Worm (Caenorhabditis elegans) whole organism, young adult: ENCODE data around the gene dnpp-1.

ENCODE experiments used
- B0035.1 ChIP-seq: sonication (generic microtip); optimal IDR thresholded peaks from 2 replicates; lab custom pipeline; 2016; ENCODE audit warnings: missing genetic modification characterization, mild to moderate bottlenecking, missing compliant biosample characterization, missing genotype, missing genetic modification reagents
- F33H1.4 ChIP-seq: fragments of 200-800 bp; sonication (Bioruptor generic); IDR thresholded peaks from 2 replicates; pipeline ENCODE4 v1.3.6; 2022; ENCODE audit warnings: missing genetic modification reagents, missing genetic modification characterization, missing compliant biosample characterization
- F55B11.4 ChIP-seq: sonication (generic microtip); optimal IDR thresholded peaks from 2 replicates; lab custom pipeline; 2016; ENCODE audit warnings: missing compliant biosample characterization, missing genetic modification characterization, borderline replicate concordance; ENCODE audit not compliant: insufficient read depth
- F57A8.1 ChIP-seq: fragments of 200-800 bp; sonication (Bioruptor generic); optimal IDR thresholded peaks from 2 replicates; lab custom pipeline; 2018; ENCODE audit warnings: mild to moderate bottlenecking, missing genetic modification characterization, moderate library complexity, missing compliant biosample characterization
- F57C9.4 ChIP-seq: sonication (generic microtip); optimal IDR thresholded peaks from 2 replicates; lab custom pipeline; 2017; ENCODE audit warnings: mild to moderate bottlenecking, missing genetic modification characterization, missing compliant biosample characterization
- Y79H2A.3 ChIP-seq: fragments of 200-800 bp; sonication (Bioruptor generic); conservative IDR thresholded peaks from 2 replicates; pipeline ENCODE4 v1.3.6; 2022; ENCODE audit warnings: missing genetic modification reagents, missing genetic modification characterization, missing compliant biosample characterization
- ZK185.1 ChIP-seq: sonication (generic microtip); optimal IDR thresholded peaks from 2 replicates; lab custom pipeline; 2016; ENCODE audit warnings: mild to moderate bottlenecking, missing genetic modification characterization, missing compliant biosample characterization; ENCODE audit not compliant: poor library complexity, severe bottlenecking
- atf-7 ChIP-seq: sonication (generic microtip); optimal IDR thresholded peaks from 2 replicates; lab custom pipeline; 2017; ENCODE audit warnings: mild to moderate bottlenecking, missing genetic modification characterization, missing compliant biosample characterization
- athp-1 ChIP-seq: sonication (generic microtip); optimal IDR thresholded peaks from 2 replicates; lab custom pipeline; 2017; ENCODE audit warnings: mild to moderate bottlenecking, missing genetic modification characterization, missing compliant biosample characterization
- attf-3 ChIP-seq: fragments of 200-800 bp; sonication (Bioruptor generic); conservative IDR thresholded peaks from 2 replicates; pipeline ENCODE4 v1.3.6; 2022; ENCODE audit warnings: missing genetic modification reagents, missing genetic modification characterization, missing compliant biosample characterization
- bed-1 ChIP-seq: fragments of 200-800 bp; sonication (Bioruptor generic); IDR thresholded peaks from 2 replicates; pipeline ENCODE4 v1.3.6; 2022; ENCODE audit warnings: missing genetic modification reagents, missing genetic modification characterization, missing compliant biosample characterization
- cebp-1 ChIP-seq, 2 experiments: fragments of 200-800 bp in 1 of 2; sonication (Bioruptor generic) in 1 of 2; sonication (generic microtip) in 1 of 2; IDR thresholded peaks in 1 of 2; optimal IDR thresholded peaks in 1 of 2; 2 replicates each; pipeline versions ENCODE4 v1.3.6 to Lab custom; 2017 to 2022; ENCODE audit warnings: missing compliant biosample characterization in 2 of 2, missing genetic modification characterization in 2 of 2, mild to moderate bottlenecking in 1 of 2, missing genetic modification reagents in 1 of 2, moderate library complexity in 1 of 2
- die-1 ChIP-seq: sonication (generic microtip); optimal IDR thresholded peaks from 2 replicates; lab custom pipeline; 2016; ENCODE audit warnings: missing genotype, mild to moderate bottlenecking, missing genetic modification characterization, missing compliant biosample characterization
- efl-1 ChIP-seq: fragments of 150-350 bp; optimal IDR thresholded peaks from 2 replicates; lab custom pipeline; 2014; ENCODE audit warnings: missing biosample characterization, missing genetic modification reagents, missing genetic modification characterization
- egl-44 ChIP-seq: fragments of 200-800 bp; sonication (Bioruptor generic); IDR thresholded peaks from 2 replicates; pipeline ENCODE4 v1.3.6; 2022; ENCODE audit warnings: missing genetic modification reagents, missing genetic modification characterization, missing compliant biosample characterization
- gei-17 ChIP-seq: fragments of 200-800 bp; sonication (Bioruptor generic); optimal IDR thresholded peaks from 2 replicates; lab custom pipeline; 2018; ENCODE audit warnings: mild to moderate bottlenecking, missing genetic modification characterization, missing compliant biosample characterization
- hlh-26 ChIP-seq: fragments of 200-800 bp; sonication (Bioruptor generic); conservative IDR thresholded peaks from 2 replicates; pipeline ENCODE4 v1.3.6; 2022; ENCODE audit warnings: missing genetic modification reagents, missing genetic modification characterization, missing compliant biosample characterization
- hmg-1.2 ChIP-seq: fragments of 200-800 bp; sonication (Bioruptor generic); IDR thresholded peaks from 2 replicates; pipeline ENCODE4 v1.3.6; 2022; ENCODE audit warnings: missing genetic modification reagents, missing genetic modification characterization, missing compliant biosample characterization
- hsf-1 ChIP-seq: fragments of 200-800 bp; sonication (Bioruptor generic); IDR thresholded peaks from 2 replicates; pipeline ENCODE4 v1.3.6; 2022; ENCODE audit warnings: missing genetic modification reagents, missing genetic modification characterization, missing compliant biosample characterization
- let-526 ChIP-seq: fragments of 200-800 bp; sonication (Bioruptor generic); IDR thresholded peaks from 2 replicates; pipeline ENCODE4 v1.3.6; 2022; ENCODE audit warnings: missing genetic modification reagents, missing genetic modification characterization, missing compliant biosample characterization
- lin-26 ChIP-seq: fragments of 200-800 bp; sonication (Bioruptor generic); IDR thresholded peaks from 2 replicates; pipeline ENCODE4 v1.3.6; 2022; ENCODE audit warnings: missing genetic modification reagents, missing genetic modification characterization, missing compliant biosample characterization
- lir-1 ChIP-seq: fragments of 200-800 bp; sonication (Bioruptor generic); conservative IDR thresholded peaks from 2 replicates; pipeline ENCODE4 v1.3.6; 2022; ENCODE audit warnings: missing genetic modification reagents, missing genetic modification characterization, missing compliant biosample characterization
- nfya-2 ChIP-seq: fragments of 200-800 bp; sonication (Bioruptor generic); IDR thresholded peaks from 2 replicates; pipeline ENCODE4 v1.3.6; 2022; ENCODE audit warnings: missing genetic modification reagents, missing genetic modification characterization, missing compliant biosample characterization
- nhr-120 ChIP-seq: fragments of 200-800 bp; sonication (Bioruptor generic); IDR thresholded peaks from 2 replicates; pipeline ENCODE4 v1.3.6; 2022; ENCODE audit warnings: missing genetic modification characterization, missing compliant biosample characterization
- nhr-27 ChIP-seq: fragments of 200-800 bp; sonication (Bioruptor generic); optimal IDR thresholded peaks from 2 replicates; lab custom pipeline; 2018; ENCODE audit warnings: mild to moderate bottlenecking, missing genetic modification characterization, moderate library complexity, missing compliant biosample characterization
- nhr-80 ChIP-seq: sonication (generic microtip); optimal IDR thresholded peaks from 2 replicates; lab custom pipeline; 2016; ENCODE audit warnings: missing genetic modification characterization, missing compliant biosample characterization
- snpc-1.1 ChIP-seq: sonication (generic microtip); optimal IDR thresholded peaks from 2 replicates; lab custom pipeline; 2017; ENCODE audit warnings: missing genetic modification characterization, mild to moderate bottlenecking, missing compliant biosample characterization, antibody characterized with exemption, moderate library complexity, missing genotype, missing genetic modification reagents; ENCODE audit not compliant: insufficient read depth
- snpc-4 ChIP-seq, 5 experiments: fragments of 150-350 bp in 1 of 5; sonication (generic microtip) in 4 of 5; optimal IDR thresholded peaks; 2 replicates each; lab custom pipeline; 2014 to 2018; ENCODE audit warnings: missing genetic modification characterization in 5 of 5, missing biosample characterization in 3 of 5, antibody characterized with exemption in 2 of 5, mild to moderate bottlenecking in 2 of 5, missing compliant biosample characterization in 2 of 5, missing genotype in 2 of 5, moderate library complexity in 2 of 5, missing genetic modification reagents in 1 of 5
- sptf-2 ChIP-seq: fragments of 200-800 bp; sonication (Bioruptor generic); optimal IDR thresholded peaks from 2 replicates; lab custom pipeline; 2018; ENCODE audit warnings: mild to moderate bottlenecking, missing genetic modification characterization, missing compliant biosample characterization
- tbx-9 ChIP-seq: sonication (generic microtip); optimal IDR thresholded peaks from 2 replicates; lab custom pipeline; 2016; ENCODE audit warnings: borderline replicate concordance, missing genetic modification characterization, inconsistent platforms, missing compliant biosample characterization
- xnd-1 ChIP-seq: sonication (generic microtip); optimal IDR thresholded peaks from 2 replicates; lab custom pipeline; 2016; ENCODE audit warnings: missing genotype, missing genetic modification reagents, missing genetic modification characterization, missing compliant biosample characterization
- zfh-2 ChIP-seq: fragments of 200-800 bp; sonication (Bioruptor generic); conservative IDR thresholded peaks from 2 replicates; pipeline ENCODE4 v1.3.6; 2022; ENCODE audit warnings: missing genetic modification reagents, missing genetic modification characterization, missing compliant biosample characterization
- ztf-22 ChIP-seq: fragments of 200-800 bp; sonication (Bioruptor generic); optimal IDR thresholded peaks from 2 replicates; lab custom pipeline; 2018; ENCODE audit warnings: mild to moderate bottlenecking, missing genetic modification characterization, moderate library complexity, missing compliant biosample characterization
- ztf-25 ChIP-seq: fragments of 200-800 bp; sonication (Bioruptor generic); IDR thresholded peaks from 2 replicates; pipeline ENCODE4 v1.3.6; 2022; ENCODE audit warnings: missing genetic modification reagents, missing genetic modification characterization, missing compliant biosample characterization
- ztf-6 ChIP-seq: fragments of 200-800 bp; sonication (Bioruptor generic); IDR thresholded peaks from 2 replicates; pipeline ENCODE4 v1.3.6; 2022; ENCODE audit warnings: missing genetic modification reagents, missing genetic modification characterization, missing compliant biosample characterization

dnpp-1 gene

DNA sequence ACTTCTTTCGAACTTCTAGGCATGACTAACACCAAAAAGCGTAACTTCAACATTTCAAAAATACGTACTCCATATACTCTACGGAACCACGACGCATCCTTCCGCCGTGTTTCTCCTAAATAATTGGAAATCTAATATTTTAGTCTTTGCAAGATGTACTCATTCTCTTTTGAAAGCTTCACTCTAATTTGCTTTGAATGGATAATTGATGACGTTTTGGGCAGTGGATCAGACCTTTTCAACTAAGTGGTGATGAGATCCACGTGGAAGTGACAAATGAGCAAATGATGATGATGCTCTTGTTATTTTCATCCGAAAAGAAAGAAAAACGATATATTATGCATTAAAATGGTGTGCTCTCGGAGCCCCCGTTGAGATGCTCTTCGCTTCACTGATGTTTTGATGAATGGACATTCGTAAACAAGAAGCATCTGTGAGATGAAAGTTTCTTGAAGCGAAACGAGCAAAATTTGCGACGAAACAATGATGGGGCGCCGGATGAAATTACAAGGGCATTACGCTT, 39.1 kb downstream of the dnpp-1 start:
- no peak for TF ChIP-seq nhr-27 (tag; lab: Kevin White, UChicago)
- no peak for TF ChIP-seq B0035.1 (tag; lab: Kevin White, UChicago)
- TF ChIP-seq gei-17 (GFP tag; lab: Kevin White, UChicago): no peak
- TF ChIP-seq snpc-1.1: no peak
- TF ChIP-seq atf-7 (tag; lab: Kevin White, UChicago): no peak
- TF ChIP-seq sptf-2: no peak
- TF ChIP-seq F55B11.4 (tag; lab: Kevin White, UChicago): no peak

DNA sequence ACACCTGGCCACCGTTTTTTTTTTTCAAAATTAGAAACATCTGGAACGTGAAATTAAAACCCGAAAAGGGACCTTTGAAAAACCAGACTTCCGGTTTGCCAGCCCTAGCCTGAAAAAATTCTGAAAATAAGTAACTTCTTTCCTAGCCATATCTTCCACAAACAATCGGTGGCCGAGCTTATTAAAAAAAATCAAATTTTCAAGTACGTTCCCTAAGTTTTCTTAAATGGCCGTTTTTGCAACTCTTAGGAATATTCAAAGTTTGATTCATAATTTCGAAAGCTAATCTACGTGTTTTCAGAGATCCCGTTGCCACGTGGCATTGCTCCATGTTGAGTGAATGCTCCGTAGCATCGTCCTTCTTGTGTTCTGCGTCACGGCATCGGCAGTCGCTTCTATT, 40.0 kb downstream of the dnpp-1 start, which contains the start of gene R12B2.8:
Gene R12B2.8, plus strand, starts transcription at position 301 of the 400 bp plus-strand sequence.
- no peak for TF ChIP-seq ZK185.1 (tag; lab: Kevin White, UChicago)
- no peak for TF ChIP-seq efl-1 (GFP tag; lab: Kevin White, UChicago)
- TF ChIP-seq nhr-120: no peak
- TF ChIP-seq snpc-1.1: no peak
- TF ChIP-seq egl-44 (GFP tag; lab: Robert Waterston, UW): no peak
- no peak for TF ChIP-seq F57C9.4 (tag; lab: Kevin White, UChicago)
- no peak for TF ChIP-seq die-1 (tag; lab: Kevin White, UChicago)
- TF ChIP-seq sptf-2: no peak
- TF ChIP-seq Y79H2A.3 (GFP tag; lab: Robert Waterston, UW): no peak
- no peak for TF ChIP-seq hlh-26
- TF ChIP-seq hmg-1.2 (GFP tag; lab: Robert Waterston, UW): no peak

DNA sequence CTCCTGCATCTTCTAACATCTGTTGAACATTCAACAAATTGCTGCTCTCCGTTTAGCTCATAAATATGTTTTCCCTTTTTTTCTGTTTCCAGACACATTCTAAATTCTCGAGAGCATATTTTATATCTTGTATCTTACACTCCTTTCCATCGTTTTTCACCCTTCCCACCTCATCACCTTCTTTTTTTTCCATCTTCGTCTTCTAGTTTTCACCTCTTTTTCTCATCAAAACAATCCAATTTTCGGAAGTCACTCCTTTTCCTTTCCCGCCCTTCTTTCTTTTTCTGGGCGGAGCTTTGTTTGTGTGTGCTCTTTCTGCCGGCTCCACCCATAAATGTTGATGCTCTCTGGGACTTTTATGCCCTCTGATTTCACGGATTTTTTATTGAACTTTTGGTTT, 40.8 kb downstream of the dnpp-1 start:
- TF ChIP-seq xnd-1 (tag; lab: Kevin White, UChicago) (no peak), F57C9.4 (tag; lab: Kevin White, UChicago) (no peak), F57A8.1 (GFP tag; lab: Kevin White, UChicago) (no peak), snpc-4 (GFP tag; optimal IDR thresholded peaks at IDR 0.05; lab: Kevin White, UChicago) (no peak), snpc-4 (tag; optimal IDR thresholded peaks at IDR 0.05; lab: Kevin White, UChicago) (no peak), lir-1 (no peak), ztf-25 (no peak)

DNA sequence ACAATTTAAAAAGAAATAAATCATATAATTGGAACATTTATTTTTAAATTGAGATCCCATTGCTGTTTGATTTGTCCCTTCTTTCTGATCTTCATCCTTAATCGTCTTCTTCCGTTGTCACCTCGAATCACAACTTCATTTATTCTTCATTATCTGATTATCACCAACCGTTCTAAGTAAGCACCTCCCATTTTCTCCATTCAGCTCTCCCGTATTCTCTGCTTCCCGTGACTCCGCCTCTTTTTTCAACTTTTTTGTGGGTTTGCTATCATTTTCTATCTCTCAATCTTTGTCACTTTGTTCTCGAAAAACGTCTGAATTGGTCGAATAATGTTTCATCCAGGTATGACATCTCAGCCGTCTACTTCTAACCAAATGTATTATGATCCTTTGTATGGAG, 47.7 kb downstream of the dnpp-1 start, which contains the start of gene sma-4:
Gene sma-4, plus strand, starts transcription at position 301 of the 400 bp plus-strand sequence.
- TF ChIP-seq nfya-2 (GFP tag; lab: Robert Waterston, UW) (no peak), hsf-1 (no peak), ztf-6 (GFP tag; lab: Robert Waterston, UW) (no peak)

DNA sequence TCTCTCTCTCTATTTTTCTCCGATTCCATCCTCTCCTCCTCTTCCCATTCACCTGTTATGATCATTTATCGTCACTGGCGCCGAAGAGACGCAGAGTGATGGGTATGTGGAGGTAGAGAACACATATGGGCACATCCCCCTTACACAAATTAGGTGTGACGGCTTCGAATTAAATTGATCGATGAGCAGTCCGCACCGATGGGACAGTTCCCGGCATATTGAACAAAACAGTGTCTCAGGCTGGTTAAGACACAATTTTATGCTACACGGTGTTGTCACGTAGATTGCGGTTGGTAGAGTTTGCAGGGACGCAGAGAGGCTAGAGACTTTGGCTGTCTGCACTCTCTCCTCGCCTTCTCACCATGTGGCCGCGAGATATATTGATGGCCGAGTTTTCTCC, 48.8 kb downstream of the dnpp-1 start, which contains the start of gene R12B2.7:
Gene R12B2.7, plus strand, starts transcription at position 247 of the 400 bp plus-strand sequence.
- TF ChIP-seq attf-3 (GFP tag; lab: Robert Waterston, UW) (no peak), bed-1 (no peak), lin-26 (GFP tag; lab: Robert Waterston, UW) (no peak), tbx-9 (no peak), let-526 (GFP tag; lab: Robert Waterston, UW) (no peak), ztf-22 (GFP tag; lab: Kevin White, UChicago) (peak; percentile 25), F33H1.4 (GFP tag; lab: Robert Waterston, UW) (no peak), athp-1 (tag; lab: Kevin White, UChicago) (no peak), cebp-1 (GFP tag; IDR thresholded peaks at IDR 0.05; lab: Robert Waterston, UW) (no peak), cebp-1 (tag; optimal IDR thresholded peaks at IDR 0.05; lab: Kevin White, UChicago) (no peak), ztf-6 (GFP tag; lab: Robert Waterston, UW) (no peak), nhr-80 (peak; percentile 31), zfh-2 (GFP tag; lab: Robert Waterston, UW) (peak; percentile 23; the same call in 1 of the 2 replicates)
